Fruit fly (Drosophila melanogaster) whole organism, embryonic: ENCODE data around the gene spel1.

Experiments
- ATbp ChIP-seq: fragments of 200-800 bp; sonication (Bioruptor generic); optimal IDR thresholded peaks from 2 replicates; lab custom pipeline; 2017; ENCODE audit warnings: missing biosample characterization, mild to moderate bottlenecking, missing genetic modification characterization, missing genetic modification reagents
- Ada2b ChIP-seq: fragments of 200-800 bp; sonication (Bioruptor generic); IDR thresholded peaks from 2 replicates; pipeline ENCODE4 v1.3.6; 2022; ENCODE audit warnings: missing biosample characterization, missing genetic modification characterization
- Asciz ChIP-seq: fragments of 200-800 bp; sonication (Bioruptor generic); optimal IDR thresholded peaks from 2 replicates; lab custom pipeline; 2017; ENCODE audit warnings: missing biosample characterization, mild to moderate bottlenecking, missing genetic modification characterization, missing genetic modification reagents
- Atf3 ChIP-seq: fragments of 200-800 bp; sonication (Bioruptor generic); optimal IDR thresholded peaks from 3 replicates; lab custom pipeline; 2016; ENCODE audit warnings: missing biosample characterization, missing genetic modification characterization
- CG10147 ChIP-seq: fragments of 200-800 bp; sonication (Bioruptor generic); optimal IDR thresholded peaks from 2 replicates; lab custom pipeline; 2019; ENCODE audit warnings: missing biosample characterization, mild to moderate bottlenecking, missing genetic modification characterization, moderate library complexity
- CG10366 ChIP-seq: fragments of 200-800 bp; sonication (Bioruptor generic); IDR thresholded peaks from 2 replicates; pipeline ENCODE4 v1.3.6; 2022; ENCODE audit warnings: missing biosample characterization, missing genetic modification characterization
- CG11247 ChIP-seq: fragments of 200-800 bp; sonication (Bioruptor generic); IDR thresholded peaks from 2 replicates; pipeline ENCODE4 v1.3.6; 2022; ENCODE audit warnings: missing biosample characterization, missing genetic modification characterization
- CG11398 ChIP-seq: fragments of 200-800 bp; sonication (Bioruptor generic); optimal IDR thresholded peaks from 2 replicates; lab custom pipeline; 2016; ENCODE audit warnings: missing biosample characterization, missing genetic modification characterization
- CG11504 ChIP-seq: fragments of 200-800 bp; sonication (Bioruptor generic); optimal IDR thresholded peaks from 3 replicates; lab custom pipeline; 2019; ENCODE audit warnings: missing biosample characterization, mild to moderate bottlenecking, missing genetic modification characterization, moderate library complexity
- CG12219 ChIP-seq: fragments of 200-800 bp; sonication (Bioruptor generic); optimal IDR thresholded peaks from 3 replicates; lab custom pipeline; 2018; ENCODE audit warnings: missing biosample characterization, mild to moderate bottlenecking, missing genetic modification characterization
- CG12659 ChIP-seq: fragments of 200-800 bp; sonication (Bioruptor generic); optimal IDR thresholded peaks from 3 replicates; lab custom pipeline; 2017; ENCODE audit warnings: mild to moderate bottlenecking, missing biosample characterization, missing genetic modification reagents, missing genetic modification characterization
- CG14667 ChIP-seq: fragments of 200-800 bp; sonication (Bioruptor generic); IDR thresholded peaks from 2 replicates; pipeline ENCODE4 v1.3.6; 2022; ENCODE audit warnings: missing biosample characterization, missing genetic modification characterization
- CG15479 ChIP-seq: fragments of 200-800 bp; sonication (Bioruptor generic); optimal IDR thresholded peaks from 3 replicates; lab custom pipeline; 2019; ENCODE audit warnings: missing biosample characterization, mild to moderate bottlenecking, missing genetic modification characterization, moderate library complexity
- CG17912 ChIP-seq: fragments of 200-800 bp; sonication (Bioruptor generic); optimal IDR thresholded peaks from 2 replicates; lab custom pipeline; 2018; ENCODE audit warnings: missing biosample characterization, mild to moderate bottlenecking, missing genetic modification characterization
- CG18262 ChIP-seq: fragments of 200-800 bp; optimal IDR thresholded peaks from 3 replicates; lab custom pipeline; 2019; ENCODE audit warnings: missing biosample characterization, mild to moderate bottlenecking, missing genetic modification characterization, moderate library complexity
- CG2889 ChIP-seq: fragments of 200-800 bp; sonication (Bioruptor generic); IDR thresholded peaks from 3 replicates; pipeline ENCODE4 v1.3.6; 2022; ENCODE audit warnings: missing biosample characterization, missing genetic modification characterization
- CG32532 ChIP-seq: fragments of 200-800 bp; sonication (Bioruptor generic); IDR thresholded peaks from 2 replicates; pipeline ENCODE4 v1.3.6; 2022; ENCODE audit warnings: missing biosample characterization, missing genetic modification characterization
- CG34422 ChIP-seq: fragments of 200-800 bp; sonication (Bioruptor generic); IDR thresholded peaks from 3 replicates; pipeline ENCODE4 v1.3.6; 2022; ENCODE audit warnings: missing biosample characterization, missing genetic modification characterization
- CG5245 ChIP-seq: fragments of 200-800 bp; sonication (Bioruptor generic); optimal IDR thresholded peaks from 3 replicates; lab custom pipeline; 2016; ENCODE audit warnings: missing biosample characterization, missing genetic modification characterization
- CG5953 ChIP-seq: fragments of 200-800 bp; sonication (Bioruptor generic); IDR thresholded peaks from 2 replicates; pipeline ENCODE4 v1.3.6; 2022; ENCODE audit warnings: missing biosample characterization, missing genetic modification characterization
- CG6272 ChIP-seq: fragments of 200-800 bp; sonication (Bioruptor generic); IDR thresholded peaks from 2 replicates; pipeline ENCODE4 v1.3.6; 2022; ENCODE audit warnings: missing biosample characterization, missing genetic modification characterization
- CG7357 ChIP-seq: fragments of 200-800 bp; sonication (Bioruptor generic); IDR thresholded peaks from 3 replicates; pipeline ENCODE4 v1.3.6; 2022; ENCODE audit warnings: missing biosample characterization, missing genetic modification characterization
- D ChIP-seq, 2 experiments: fragments of 200-800 bp in 1 of 2; fragments of >200 bp in 1 of 2; sonication (Bioruptor generic) in 1 of 2; optimal IDR thresholded peaks; 2 replicates in 1 of 2; 3 replicates in 1 of 2; lab custom pipeline; 2017; ENCODE audit warnings: mild to moderate bottlenecking in 1 of 2, missing biosample characterization in 1 of 2, missing genetic modification characterization in 1 of 2, missing genetic modification reagents in 1 of 2
- Dad ChIP-seq: fragments of 200-800 bp; sonication (Bioruptor generic); optimal IDR thresholded peaks from 3 replicates; lab custom pipeline; 2016; ENCODE audit warnings: missing biosample characterization, missing genetic modification characterization
- Dbx ChIP-seq: fragments of 200-800 bp; sonication (Bioruptor generic); IDR thresholded peaks from 3 replicates; pipeline ENCODE4 v1.3.6; 2022; ENCODE audit warnings: missing biosample characterization, missing genetic modification characterization
- Fer1 ChIP-seq: fragments of 200-800 bp; sonication (Bioruptor generic); optimal IDR thresholded peaks from 2 replicates; lab custom pipeline; 2017; ENCODE audit warnings: missing biosample characterization, mild to moderate bottlenecking, missing genetic modification characterization
- Fer3 ChIP-seq: fragments of 200-800 bp; sonication (Bioruptor generic); optimal IDR thresholded peaks from 2 replicates; lab custom pipeline; 2018; ENCODE audit warnings: missing biosample characterization, mild to moderate bottlenecking, missing genetic modification characterization, moderate library complexity
- H2.0 ChIP-seq: fragments of 200-800 bp; sonication (Bioruptor generic); IDR thresholded peaks from 2 replicates; pipeline ENCODE4 v1.3.6; 2022; ENCODE audit warnings: missing biosample characterization, missing genetic modification characterization
- HmgZ ChIP-seq: fragments of 200-800 bp; sonication (Bioruptor generic); optimal IDR thresholded peaks from 2 replicates; lab custom pipeline; 2018; ENCODE audit warnings: missing biosample characterization, mild to moderate bottlenecking, missing genetic modification characterization
- Hmr ChIP-seq: fragments of 200-800 bp; sonication (Bioruptor generic); optimal IDR thresholded peaks from 3 replicates; lab custom pipeline; 2017; ENCODE audit warnings: mild to moderate bottlenecking, missing biosample characterization, missing genetic modification reagents, missing genetic modification characterization
- Hr39 ChIP-seq: fragments of >200 bp; optimal IDR thresholded peaks from 2 replicates; lab custom pipeline; 2017
- Jarid2 ChIP-seq: fragments of 200-800 bp; sonication (Bioruptor generic); optimal IDR thresholded peaks from 3 replicates; lab custom pipeline; 2017; ENCODE audit warnings: mild to moderate bottlenecking, missing biosample characterization, missing genetic modification reagents, missing genetic modification characterization
- Kr ChIP-seq: fragments of 200-800 bp; sonication (Bioruptor generic); optimal IDR thresholded peaks from 2 replicates; lab custom pipeline; 2017; ENCODE audit warnings: missing biosample characterization, mild to moderate bottlenecking, missing genetic modification characterization
- Lpt ChIP-seq: fragments of >200 bp; optimal IDR thresholded peaks from 2 replicates; lab custom pipeline; 2018; ENCODE audit warnings: missing biosample characterization, missing genetic modification characterization
- MBD-R2 ChIP-seq: fragments of 200-800 bp; sonication (Bioruptor generic); IDR thresholded peaks from 2 replicates; pipeline ENCODE4 v1.3.6; 2022; ENCODE audit warnings: missing biosample characterization, missing genetic modification characterization
- Nf-YC ChIP-seq: fragments of 200-800 bp; optimal IDR thresholded peaks from 3 replicates; lab custom pipeline; 2019; ENCODE audit warnings: missing biosample characterization, mild to moderate bottlenecking, missing genetic modification characterization, moderate library complexity
- Poxn ChIP-seq: fragments of 200-800 bp; sonication (Bioruptor generic); IDR thresholded peaks from 2 replicates; pipeline ENCODE4 v1.3.6; 2022; ENCODE audit warnings: missing biosample characterization, missing genetic modification characterization
- Rx ChIP-seq: fragments of 200-800 bp; sonication (Bioruptor generic); IDR thresholded peaks from 2 replicates; pipeline ENCODE4 v1.3.6; 2022; ENCODE audit warnings: missing biosample characterization, missing genetic modification characterization
- ac ChIP-seq: fragments of 200-800 bp; sonication (Bioruptor generic); optimal IDR thresholded peaks from 3 replicates; lab custom pipeline; 2017; ENCODE audit warnings: missing biosample characterization, mild to moderate bottlenecking, missing genetic modification characterization
- ap ChIP-seq: fragments of 200-800 bp; sonication (Bioruptor generic); IDR thresholded peaks from 2 replicates; pipeline ENCODE4 v1.3.6; 2022; ENCODE audit warnings: missing biosample characterization, missing genetic modification characterization
- bowl ChIP-seq: fragments of 200-800 bp; sonication (Bioruptor generic); IDR thresholded peaks from 2 replicates; pipeline ENCODE4 v1.3.6; 2022; ENCODE audit warnings: missing biosample characterization, missing genetic modification characterization
- dimm ChIP-seq: fragments of 200-800 bp; sonication (Bioruptor generic); IDR thresholded peaks from 2 replicates; pipeline ENCODE4 v1.3.6; 2022; ENCODE audit warnings: missing biosample characterization, missing genetic modification characterization
- dysf ChIP-seq: fragments of 200-800 bp; sonication (Bioruptor generic); IDR thresholded peaks from 3 replicates; pipeline ENCODE4 v1.3.6; 2022; ENCODE audit warnings: missing biosample characterization, missing genetic modification characterization
- ham ChIP-seq: fragments of 200-800 bp; sonication (Bioruptor generic); IDR thresholded peaks from 2 replicates; pipeline ENCODE4 v1.3.6; 2022; ENCODE audit warnings: missing biosample characterization, missing genetic modification characterization
- knrl ChIP-seq: fragments of 200-800 bp; sonication (Bioruptor generic); IDR thresholded peaks from 3 replicates; pipeline ENCODE4 v1.3.6; 2022; ENCODE audit warnings: missing biosample characterization, missing genetic modification characterization; ENCODE audit not compliant: partially characterized antibody
- lbe ChIP-seq: fragments of 200-800 bp; sonication (Bioruptor generic); optimal IDR thresholded peaks from 2 replicates; lab custom pipeline; 2016; ENCODE audit warnings: missing biosample characterization, mild to moderate bottlenecking, missing genetic modification characterization
- nerfin-1 ChIP-seq: fragments of 200-800 bp; sonication (Bioruptor generic); optimal IDR thresholded peaks from 3 replicates; lab custom pipeline; 2019; ENCODE audit warnings: missing biosample characterization, mild to moderate bottlenecking, missing genetic modification characterization, moderate library complexity
- row ChIP-seq: fragments of 200-800 bp; sonication (Bioruptor generic); IDR thresholded peaks from 3 replicates; pipeline ENCODE4 v1.3.6; 2022; ENCODE audit warnings: missing biosample characterization, missing genetic modification characterization
- ssp ChIP-seq: fragments of 200-800 bp; sonication (Bioruptor generic); IDR thresholded peaks from 2 replicates; pipeline ENCODE4 v1.3.6; 2022; ENCODE audit warnings: missing biosample characterization, missing genetic modification characterization
- toy ChIP-seq: fragments of 200-800 bp; sonication (Bioruptor generic); IDR thresholded peaks from 2 replicates; pipeline ENCODE4 v1.3.6; 2022; ENCODE audit warnings: missing biosample characterization, missing genetic modification characterization
- zf30C ChIP-seq: fragments of 200-800 bp; sonication (Bioruptor generic); optimal IDR thresholded peaks from 3 replicates; lab custom pipeline; 2018; ENCODE audit warnings: missing biosample characterization, mild to moderate bottlenecking, missing genetic modification characterization

Gene spel1

DNA sequence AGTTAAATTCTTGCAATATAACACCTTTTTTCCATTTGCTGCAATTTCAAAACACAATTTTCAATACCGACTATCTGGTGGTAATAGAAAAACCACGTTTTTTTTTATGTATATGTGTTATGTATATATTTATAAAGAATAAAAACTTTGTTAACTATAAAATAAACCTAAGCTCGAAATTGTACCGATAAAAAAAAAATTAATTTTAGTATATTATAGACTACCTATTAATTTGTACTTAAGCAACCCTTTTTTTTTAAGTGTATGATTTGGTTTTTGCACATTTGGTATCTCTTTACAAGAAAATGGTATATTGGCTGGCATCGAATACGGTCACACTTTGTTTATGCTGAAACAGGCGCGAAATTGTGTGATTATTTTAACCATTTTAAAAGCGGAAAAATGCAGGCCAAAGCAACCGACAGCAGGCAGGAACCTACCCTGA is at the start of gene spel1 (continued):
- TF ChIP-seq CG34422 (peak; percentile 71), Asciz (GFP tag; lab: Kevin White, UChicago) (peak; percentile 72), Poxn (GFP tag; lab: Robert Waterston, UW) (0 out of 2 replicates have a peak, but pooled peaks have one; percentile 19), CG12659 (GFP tag; lab: Kevin White, UChicago) (peak; percentile 72), CG2889 (GFP tag; lab: Robert Waterston, UW) (peak; percentile 53; the same call in 1 of the 3 replicates), MBD-R2 (GFP tag; lab: Robert Waterston, UW) (peak; percentile 68), Jarid2 (GFP tag; lab: Kevin White, UChicago) (no peak), CG32532 (peak; percentile 91), CG12219 (GFP tag; lab: Kevin White, UChicago) (peak; percentile 23), Hr39 (no peak), Hmr (GFP tag; lab: Kevin White, UChicago) (peak; percentile 81), nerfin-1 (peak; percentile 70), ssp (GFP tag; lab: Robert Waterston, UW) (peak; percentile 42; the same call in 1 of the 2 replicates), HmgZ (tag; lab: Kevin White, UChicago) (peak; percentile 60), toy (0 out of 2 replicates have a peak, but pooled peaks have one; percentile 16), CG11504 (peak; percentile 89), zf30C (GFP tag; lab: Kevin White, UChicago) (peak; percentile 91), Rx (peak; percentile 54), CG10147 (GFP tag; lab: Kevin White, UChicago) (peak; percentile 73), CG17912 (GFP tag; lab: Kevin White, UChicago) (no peak), knrl (no peak), Fer3 (tag; lab: Kevin White, UChicago) (peak; percentile 81), Lpt (GFP tag; lab: Kevin White, UChicago) (no peak), ATbp (GFP tag; lab: Kevin White, UChicago) (peak; percentile 59), CG5953 (peak; percentile 52), CG11247 (GFP tag; lab: Robert Waterston, UW) (peak; percentile 67), CG15479 (GFP tag; lab: Kevin White, UChicago) (no peak), H2.0 (GFP tag; lab: Robert Waterston, UW) (peak; percentile 75), CG11398 (GFP tag; lab: Kevin White, UChicago) (no peak), CG10366 (GFP tag; lab: Robert Waterston, UW) (peak; percentile 72), Dad (no peak), CG5245 (GFP tag; lab: Kevin White, UChicago) (peak; percentile 38), bowl (0 out of 2 replicates have a peak, but pooled peaks have one; percentile 36), ap (GFP tag; lab: Robert Waterston, UW) (peak; percentile 81), CG7357 (GFP tag; lab: Robert Waterston, UW) (peak; percentile 55; the same call in 1 of the 3 replicates), Ada2b (GFP tag; lab: Robert Waterston, UW) (peak; percentile 78), Dbx (peak; percentile 80), ham (no peak), CG6272 (GFP tag; lab: Robert Waterston, UW) (peak; percentile 63), D (optimal IDR thresholded peaks at IDR 0.05; lab: Kevin White, UChicago) (no peak), D (GFP tag; optimal IDR thresholded peaks at IDR 0.05; lab: Kevin White, UChicago) (peak; percentile 44), CG14667 (peak; percentile 70), lbe (no peak), CG18262 (peak; percentile 88), Atf3 (GFP tag; lab: Kevin White, UChicago) (no peak), ac (GFP tag; lab: Kevin White, UChicago) (no peak), Nf-YC (peak; percentile 74), dysf (GFP tag; lab: Robert Waterston, UW) (peak; percentile 81), dimm (GFP tag; lab: Robert Waterston, UW) (no peak), Fer1 (GFP tag; lab: Kevin White, UChicago) (peak; percentile 79), row (GFP tag; lab: Robert Waterston, UW) (peak; percentile 85), Kr (GFP tag; lab: Kevin White, UChicago) (no peak)
